Fruit fly (Drosophila melanogaster): ENCODE measurements around the gene CG3402.

CG3402 gene

DNA sequence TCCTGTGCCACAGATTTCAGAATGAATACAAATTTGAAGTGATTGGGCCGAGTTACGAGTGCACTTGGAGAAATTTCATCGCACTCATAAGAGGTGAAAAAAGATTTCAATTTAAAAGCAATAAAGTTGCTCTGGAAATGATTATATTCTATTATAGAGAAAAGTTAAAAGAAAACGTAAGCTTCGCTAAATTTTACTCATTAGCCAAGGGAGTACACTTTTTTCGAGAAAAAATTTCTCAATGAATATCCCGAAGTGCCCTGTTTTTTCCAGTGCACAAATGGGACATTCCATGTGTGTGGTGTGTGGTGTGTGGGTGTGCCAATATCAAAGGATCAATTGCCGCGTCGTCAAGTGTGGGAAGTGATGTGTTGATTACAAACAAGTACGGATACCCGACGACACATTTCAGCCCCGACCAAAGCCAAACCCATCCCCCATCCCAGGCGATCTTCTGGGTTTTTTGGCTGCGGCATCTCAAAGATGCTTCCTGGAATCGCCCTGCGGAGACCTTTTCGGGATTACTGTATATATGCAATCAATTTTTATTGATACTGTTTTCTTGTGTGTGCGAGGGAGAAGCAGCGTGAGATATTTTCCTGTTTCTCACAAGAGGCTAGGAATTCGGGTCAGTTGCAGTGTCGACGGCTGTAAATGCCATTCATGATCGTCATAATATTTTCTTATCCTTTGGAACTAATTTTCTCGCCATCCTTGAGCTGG is 38.9 kb downstream of the CG3402 start (continued):
- no peak for TF ChIP-seq Sry-δ (GFP tag; optimal IDR thresholded peaks at IDR 0.05)
- no peak for TF ChIP-seq dm (GFP tag; optimal IDR thresholded peaks at IDR 0.05)
- TF ChIP-seq CG10147 (GFP tag; optimal IDR thresholded peaks at IDR 0.05) = no peak
- no peak for TF ChIP-seq CG7745 (tag; optimal IDR thresholded peaks at IDR 0.05)
- peak; percentile 20 for TF ChIP-seq Nf-YB (GFP tag; optimal IDR thresholded peaks at IDR 0.05)
- peak; percentile 57 for TF ChIP-seq fd96Cb (tag; optimal IDR thresholded peaks at IDR 0.05)
- no peak for TF ChIP-seq nerfin-1 (tag; optimal IDR thresholded peaks at IDR 0.05)
- TF ChIP-seq Antp (GFP tag; optimal IDR thresholded peaks at IDR 0.05) = no peak
- no peak for TF ChIP-seq hth (optimal IDR thresholded peaks at IDR 0.05)
- TF ChIP-seq Hr51 (GFP tag; optimal IDR thresholded peaks at IDR 0.05) = peak; percentile 47 to 55
- TF ChIP-seq tin (GFP tag; optimal IDR thresholded peaks at IDR 0.05) = peak; percentile 71
- TF ChIP-seq Jarid2 (GFP tag; optimal IDR thresholded peaks at IDR 0.05) = no peak
- TF ChIP-seq Mad (GFP tag; optimal IDR thresholded peaks at IDR 0.05) = peak; percentile 26
- no peak; the same call in 2 of the 3 replicates for TF ChIP-seq CG11695 (GFP tag; IDR thresholded peaks at IDR 0.05)
- TF ChIP-seq rib (GFP tag; IDR thresholded peaks at IDR 0.05) = no peak
- no peak for TF ChIP-seq CG43689 (GFP tag; IDR thresholded peaks at IDR 0.05)
- TF ChIP-seq luna (GFP tag; optimal IDR thresholded peaks at IDR 0.05) = no peak
- no peak for TF ChIP-seq onecut (GFP tag; IDR thresholded peaks at IDR 0.05)
- no peak for TF ChIP-seq ranshi (GFP tag; IDR thresholded peaks at IDR 0.05)
- peak; percentile 11 for TF ChIP-seq D (optimal IDR thresholded peaks at IDR 0.05)
- peak; percentile 26 for TF ChIP-seq D (GFP tag; optimal IDR thresholded peaks at IDR 0.05)
- TF ChIP-seq CG6683 (GFP tag; optimal IDR thresholded peaks at IDR 0.05) = no peak
- no peak for TF ChIP-seq CG12769 (tag; optimal IDR thresholded peaks at IDR 0.05)
- no peak for TF ChIP-seq Atf6 (GFP tag; IDR thresholded peaks at IDR 0.05)
- peak; percentile 77 for TF ChIP-seq CG2712 (tag; optimal IDR thresholded peaks at IDR 0.05)
- TF ChIP-seq CG18262 (tag; optimal IDR thresholded peaks at IDR 0.05) = peak; percentile 76
- no peak for TF ChIP-seq NFAT (GFP tag; IDR thresholded peaks at IDR 0.05)
- TF ChIP-seq eve (GFP tag; optimal IDR thresholded peaks at IDR 0.05) = peak in 1 of 2 experiments; percentile 75
- no peak for TF ChIP-seq Adf1 (GFP tag; IDR thresholded peaks at IDR 0.05)
- TF ChIP-seq CG12071 (GFP tag; optimal IDR thresholded peaks at IDR 0.05) = no peak
- peak; percentile 44 for TF ChIP-seq CG2116 (GFP tag; optimal IDR thresholded peaks at IDR 0.05)
- TF ChIP-seq Kr (GFP tag; optimal IDR thresholded peaks at IDR 0.05) = peak; percentile 47
- peak; percentile 54; the same call in 1 of the 2 replicates for TF ChIP-seq lmd (GFP tag; IDR thresholded peaks at IDR 0.05)
- TF ChIP-seq CG18764 (GFP tag; optimal IDR thresholded peaks at IDR 0.05) = peak; percentile 49
- no peak for TF ChIP-seq tgo (GFP tag; IDR thresholded peaks at IDR 0.05)
- no peak for TF ChIP-seq CG13894 (tag; optimal IDR thresholded peaks at IDR 0.05)
- peak; percentile 34; the same call in 1 of the 2 replicates for TF ChIP-seq E2f1 (GFP tag; IDR thresholded peaks at IDR 0.05)
- TF ChIP-seq CG14860 (GFP tag; IDR thresholded peaks at IDR 0.05; ENCODE audit: partially characterized antibody) = no peak
- TF ChIP-seq mld (GFP tag; IDR thresholded peaks at IDR 0.05; ENCODE audit: partially characterized antibody) = no peak
- peak; percentile 61 for TF ChIP-seq CG30403 (GFP tag; optimal IDR thresholded peaks at IDR 0.05)
- no peak for TF ChIP-seq toy (GFP tag; IDR thresholded peaks at IDR 0.05)
- no peak for TF ChIP-seq CG3847 (GFP tag; IDR thresholded peaks at IDR 0.05)
- no peak for TF ChIP-seq ap (GFP tag; IDR thresholded peaks at IDR 0.05)
- TF ChIP-seq cwo (GFP tag; optimal IDR thresholded peaks at IDR 0.05) = no peak
- TF ChIP-seq Oaz (GFP tag; IDR thresholded peaks at IDR 0.05) = no peak
- peak; percentile 19 for TF ChIP-seq ind (GFP tag; optimal IDR thresholded peaks at IDR 0.05)
- TF ChIP-seq wek (GFP tag; optimal IDR thresholded peaks at IDR 0.05) = no peak
- no peak for TF ChIP-seq ems (GFP tag; optimal IDR thresholded peaks at IDR 0.05)
- TF ChIP-seq BtbVII (GFP tag; optimal IDR thresholded peaks at IDR 0.05) = no peak
- no peak for TF ChIP-seq Fer3 (tag; optimal IDR thresholded peaks at IDR 0.05)
- no peak for TF ChIP-seq CG4282 (GFP tag; optimal IDR thresholded peaks at IDR 0.05)

All from whole organism, embryonic.